Fruit fly (Drosophila melanogaster): ENCODE results near the gene CG2129.

dm6 chrX:8193017-8193556 lies 47.4 kb downstream of the CG2129 start:
- TF ChIP-seq CG7101 (tag; optimal IDR thresholded peaks at IDR 0.05): peak; percentile 22
- TF ChIP-seq CG12768 (GFP tag; optimal IDR thresholded peaks at IDR 0.05): peak; percentile 28
